Worm (Caenorhabditis elegans): ENCODE results near the gene W04G3.5.

Gene W04G3.5

ce11 chrX:11088952-11089351 lies 15.5 kb downstream of the W04G3.5 start, which contains the start of gene W04G3.11:
Gene W04G3.11 (plus strand): TSS chrX:11089195.
- TF ChIP-seq egl-5 (tag; optimal IDR thresholded peaks at IDR 0.05) (no peak), nhr-28 (tag; optimal IDR thresholded peaks at IDR 0.05) (no peak), nhr-43 (tag; optimal IDR thresholded peaks at IDR 0.05; ENCODE audit: poor library complexity, severe bottlenecking) (no peak), fkh-10 (GFP tag; optimal IDR thresholded peaks at IDR 0.05) (no peak), pqm-1 (tag; optimal IDR thresholded peaks at IDR 0.05) (peak; percentile 40), skn-1 (tag; optimal IDR thresholded peaks at IDR 0.05) (no peak), elt-2 (tag; optimal IDR thresholded peaks at IDR 0.05) (peak; percentile 50), zag-1 (tag; optimal IDR thresholded peaks at IDR 0.05) (no peak), ceh-9 (tag; optimal IDR thresholded peaks at IDR 0.05) (no peak)

- TF ChIP-seq ztf-11 (tag; optimal IDR thresholded peaks at IDR 0.05) (peak; percentile 79), lin-39 (tag; optimal IDR thresholded peaks at IDR 0.05) (peak; percentile 99), R02D3.7 (tag; optimal IDR thresholded peaks at IDR 0.05) (peak; percentile 97), hmg-11 (tag; optimal IDR thresholded peaks at IDR 0.05) (peak; percentile 99), ceh-28 (tag; optimal IDR thresholded peaks at IDR 0.05) (peak; percentile 100), daf-12 (tag; optimal IDR thresholded peaks at IDR 0.05) (peak; percentile 100), unc-62 (GFP tag; optimal IDR thresholded peaks at IDR 0.05) (peak; percentile 99), mml-1 (tag; optimal IDR thresholded peaks at IDR 0.05) (no peak), nhr-237 (tag; optimal IDR thresholded peaks at IDR 0.05) (peak; percentile 100), zag-1 (tag; optimal IDR thresholded peaks at IDR 0.05) (peak; percentile 99), aly-2 (tag; optimal IDR thresholded peaks at IDR 0.05) (peak; percentile 99), ama-1 (optimal IDR thresholded peaks at IDR 0.05) (no peak), fos-1 (tag; optimal IDR thresholded peaks at IDR 0.05) (peak; percentile 98), nhr-77 (tag; optimal IDR thresholded peaks at IDR 0.05) (peak; percentile 100), elt-2 (tag; optimal IDR thresholded peaks at IDR 0.05) (peak; percentile 90), pqm-1 (tag; optimal IDR thresholded peaks at IDR 0.05) (peak; percentile 92), nhr-11 (tag; optimal IDR thresholded peaks at IDR 0.05) (peak; percentile 99), jun-1 (tag; optimal IDR thresholded peaks at IDR 0.05) (peak; percentile 100), egl-5 (tag; optimal IDR thresholded peaks at IDR 0.05) (peak; percentile 100), nhr-67 (tag; optimal IDR thresholded peaks at IDR 0.05) (peak; percentile 77), ceh-16 (tag; optimal IDR thresholded peaks at IDR 0.05) (peak; percentile 88), elt-1 (tag; optimal IDR thresholded peaks at IDR 0.05) (peak; percentile 75), elt-3 (tag; optimal IDR thresholded peaks at IDR 0.05) (peak; percentile 98 to 100 (median 100)), eor-1 (tag; optimal IDR thresholded peaks at IDR 0.05) (peak in 1 of 2 experiments; percentile 87), nhr-28 (tag; optimal IDR thresholded peaks at IDR 0.05) (peak; percentile 99), ztf-4 (tag; optimal IDR thresholded peaks at IDR 0.05) (peak; percentile 94), nfya-1 (tag; optimal IDR thresholded peaks at IDR 0.05; ENCODE audit: insufficient read depth) (peak; percentile 98), tbx-2 (tag; optimal IDR thresholded peaks at IDR 0.05) (peak; percentile 99), lin-15B (tag; optimal IDR thresholded peaks at IDR 0.05) (peak; percentile 56), nhr-23 (tag; optimal IDR thresholded peaks at IDR 0.05) (peak; percentile 100), nhr-43 (tag; optimal IDR thresholded peaks at IDR 0.05; ENCODE audit: poor library complexity, severe bottlenecking) (peak; percentile 99), fkh-10 (GFP tag; optimal IDR thresholded peaks at IDR 0.05) (peak; percentile 98), snpc-4 (tag; optimal IDR thresholded peaks at IDR 0.05) (peak; percentile 95), fkh-2 (tag; optimal IDR thresholded peaks at IDR 0.05) (peak; percentile 99), ceh-82 (tag; optimal IDR thresholded peaks at IDR 0.05) (peak; percentile 100), nhr-25 (tag; optimal IDR thresholded peaks at IDR 0.05) (peak; percentile 99), sea-2 (GFP tag; optimal IDR thresholded peaks at IDR 0.05) (peak; percentile 32), nhr-76 (tag; optimal IDR thresholded peaks at IDR 0.05) (peak; percentile 93), pha-4 (tag; optimal IDR thresholded peaks at IDR 0.05) (peak; percentile 99), ceh-9 (tag; optimal IDR thresholded peaks at IDR 0.05) (peak; percentile 97), mdl-1 (tag; optimal IDR thresholded peaks at IDR 0.05) (peak; percentile 91), egl-27 (tag; optimal IDR thresholded peaks at IDR 0.05) (peak; percentile 98), lsy-12 (tag; optimal IDR thresholded peaks at IDR 0.05) (peak; percentile 99), ZK546.5 (tag; optimal IDR thresholded peaks at IDR 0.05) (peak; percentile 77), skn-1 (tag; optimal IDR thresholded peaks at IDR 0.05) (peak; percentile 98), nhr-12 (tag; optimal IDR thresholded peaks at IDR 0.05) (peak; percentile 58), unc-39 (tag; optimal IDR thresholded peaks at IDR 0.05) (peak; percentile 75)
Measured at ce11 chrX:11093985-11094593, 20.6 kb downstream of the W04G3.5 start.
